Worm (Caenorhabditis elegans) whole organism, L2 larva: ENCODE measurements around the gene C06E1.9.

Experiments used
- blmp-1 ChIP-seq: sonication (generic microtip); optimal IDR thresholded peaks from 2 replicates; lab custom pipeline; 2017; ENCODE audit warnings: missing genetic modification characterization, mild to moderate bottlenecking, missing compliant biosample characterization, antibody characterized with exemption, moderate library complexity; ENCODE audit not compliant: insufficient read depth
- ceh-82 ChIP-seq: fragments of 150-350 bp; optimal IDR thresholded peaks from 2 replicates; lab custom pipeline; 2014; ENCODE audit warnings: missing biosample characterization, missing genetic modification characterization
- snpc-4 ChIP-seq: fragments of 150-350 bp; optimal IDR thresholded peaks from 2 replicates; lab custom pipeline; 2014; ENCODE audit warnings: missing biosample characterization, missing genetic modification characterization
- unc-62 ChIP-seq: fragments of 150-350 bp; optimal IDR thresholded peaks from 2 replicates; lab custom pipeline; 2014; ENCODE audit warnings: missing biosample characterization, missing genetic modification reagents, missing genetic modification characterization

ce11 chrIII:8580802-8581201 is 28.8 kb downstream of the C06E1.9 start, which contains the start of gene doxa-1:
- no peak for TF ChIP-seq snpc-4 (tag; lab: Kevin White, UChicago)
- TF ChIP-seq unc-62 (GFP tag; lab: Kevin White, UChicago): no peak
- no peak for TF ChIP-seq blmp-1 (tag; lab: Kevin White, UChicago)
- no peak for TF ChIP-seq ceh-82 (tag; lab: Kevin White, UChicago)
